Fruit fly (Drosophila melanogaster): Measurements from ENCODE around the gene Rtel1.

Gene Rtel1

dm6 chrX:5754837-5755828 is 7.6 kb downstream of the Rtel1 start, which contains the start of the genes lin-52 and CG15771 (continued):
- TF ChIP-seq CG12236 (GFP tag; optimal IDR thresholded peaks at IDR 0.05) (peak; percentile 22), kay (GFP tag; optimal IDR thresholded peaks at IDR 0.05) (peak; percentile 80), bigmax (GFP tag; optimal IDR thresholded peaks at IDR 0.05) (no peak), CG12744 (GFP tag; optimal IDR thresholded peaks at IDR 0.05) (peak; percentile 38), CG1647 (GFP tag; optimal IDR thresholded peaks at IDR 0.05) (peak; percentile 53), lola (GFP tag; optimal IDR thresholded peaks at IDR 0.05) (peak in 1 of 3 experiments; percentile 92), sr (GFP tag; IDR thresholded peaks at IDR 0.05) (peak; percentile 81), CG8765 (GFP tag; IDR thresholded peaks at IDR 0.05) (peak; percentile 82), H2.0 (GFP tag; IDR thresholded peaks at IDR 0.05) (peak; percentile 87), al (GFP tag; IDR thresholded peaks at IDR 0.05) (peak; percentile 94), corto (GFP tag; optimal IDR thresholded peaks at IDR 0.05) (peak; percentile 95), CG9727 (GFP tag; optimal IDR thresholded peaks at IDR 0.05) (peak; percentile 97), zen (tag; optimal IDR thresholded peaks at IDR 0.05) (peak; percentile 84), shn (GFP tag; optimal IDR thresholded peaks at IDR 0.05) (peak; percentile 43), Nf-YA (GFP tag; IDR thresholded peaks at IDR 0.05) (peak; percentile 83), CG11085 (GFP tag; IDR thresholded peaks at IDR 0.05) (peak; percentile 88), Camta (GFP tag; optimal IDR thresholded peaks at IDR 0.05) (peak; percentile 75), gsb-n (tag; optimal IDR thresholded peaks at IDR 0.05) (peak; percentile 91), Ssrp (tag; optimal IDR thresholded peaks at IDR 0.05) (peak; percentile 91), Rfx (GFP tag; IDR thresholded peaks at IDR 0.05) (peak; percentile 96), Sry-β (GFP tag; optimal IDR thresholded peaks at IDR 0.05) (peak; percentile 18), Mes4 (GFP tag; optimal IDR thresholded peaks at IDR 0.05) (peak; percentile 60), stc (GFP tag; IDR thresholded peaks at IDR 0.05) (peak; percentile 91), ara (GFP tag; IDR thresholded peaks at IDR 0.05) (peak; percentile 94), CG15269 (tag; optimal IDR thresholded peaks at IDR 0.05) (peak; percentile 99), dmrt99B (tag; optimal IDR thresholded peaks at IDR 0.05) (peak; percentile 97), CG2129 (GFP tag; IDR thresholded peaks at IDR 0.05; ENCODE audit: partially characterized antibody) (no peak), CG6254 (GFP tag; optimal IDR thresholded peaks at IDR 0.05) (peak; percentile 88), CG11723 (GFP tag; optimal IDR thresholded peaks at IDR 0.05) (peak; percentile 94), B-H2 (GFP tag; optimal IDR thresholded peaks at IDR 0.05) (peak; percentile 93), lab (GFP tag; optimal IDR thresholded peaks at IDR 0.05) (peak; percentile 97), CG7928 (GFP tag; optimal IDR thresholded peaks at IDR 0.05) (peak; percentile 64), knrl (GFP tag; IDR thresholded peaks at IDR 0.05; ENCODE audit: partially characterized antibody) (peak; percentile 64), fru (optimal IDR thresholded peaks at IDR 0.05) (no peak), dati (GFP tag; IDR thresholded peaks at IDR 0.05) (peak; percentile 78), zfh1 (GFP tag; IDR thresholded peaks at IDR 0.05) (peak; percentile 94), her (GFP tag; optimal IDR thresholded peaks at IDR 0.05) (peak; percentile 31), NK7.1 (GFP tag; optimal IDR thresholded peaks at IDR 0.05) (no peak), Fer3 (tag; optimal IDR thresholded peaks at IDR 0.05) (peak; percentile 93), jigr1 (GFP tag; IDR thresholded peaks at IDR 0.05) (peak; percentile 91), CG2116 (GFP tag; optimal IDR thresholded peaks at IDR 0.05) (peak; percentile 67), ham (GFP tag; IDR thresholded peaks at IDR 0.05) (peak; percentile 87), sna (GFP tag; IDR thresholded peaks at IDR 0.05; ENCODE audit: partially characterized antibody) (0 out of 2 replicates have a peak, but pooled peaks have one; percentile 15), CG16779 (GFP tag; IDR thresholded peaks at IDR 0.05) (peak; percentile 89), CG30403 (GFP tag; optimal IDR thresholded peaks at IDR 0.05) (peak; percentile 94), Ets97D (GFP tag; optimal IDR thresholded peaks at IDR 0.05) (peak; percentile 65), nmo (GFP tag; optimal IDR thresholded peaks at IDR 0.05) (peak; percentile 94), Gug (GFP tag; IDR thresholded peaks at IDR 0.05) (peak; percentile 95)

All from whole organism, embryonic.